Worm (Caenorhabditis elegans) whole organism, midembryonic: Measurements from ENCODE around the gene C49F8.1.

Experiments
- T22C8.4 ChIP-seq: fragments of 200-800 bp; sonication (Bioruptor generic); IDR thresholded peaks from 2 replicates; pipeline ENCODE4 v1.3.6; 2022; ENCODE audit warnings: missing genetic modification characterization, missing compliant biosample characterization
- cog-1 ChIP-seq: sonication (generic microtip); optimal IDR thresholded peaks from 2 replicates; lab custom pipeline; 2016; ENCODE audit warnings: missing genetic modification characterization, missing compliant biosample characterization
- flt-1 ChIP-seq: fragments of 200-800 bp; sonication (Bioruptor generic); IDR thresholded peaks from 2 replicates; pipeline ENCODE4 v1.3.6; 2022; ENCODE audit warnings: missing genetic modification characterization, missing compliant biosample characterization
- klf-2 ChIP-seq: fragments of 200-800 bp; sonication (Bioruptor generic); conservative IDR thresholded peaks from 2 replicates; pipeline ENCODE4 v1.3.6; 2022; ENCODE audit warnings: missing genetic modification reagents, missing genetic modification characterization, missing compliant biosample characterization
- med-1 ChIP-seq: sonication (generic microtip); optimal IDR thresholded peaks from 2 replicates; lab custom pipeline; 2017; ENCODE audit warnings: missing genetic modification characterization, mild to moderate bottlenecking, missing compliant biosample characterization, antibody characterized with exemption, missing genetic modification reagents; ENCODE audit not compliant: insufficient read depth
- ref-1 ChIP-seq: fragments of 200-800 bp; sonication (Bioruptor generic); conservative IDR thresholded peaks from 2 replicates; pipeline ENCODE4 v1.3.6; 2022; ENCODE audit warnings: missing genetic modification reagents, missing genetic modification characterization, missing compliant biosample characterization
- tab-1 ChIP-seq: fragments of 200-800 bp; sonication (Bioruptor generic); IDR thresholded peaks from 2 replicates; pipeline ENCODE4 v1.3.6; 2022; ENCODE audit warnings: missing genetic modification characterization, missing compliant biosample characterization
- ztf-23 ChIP-seq: fragments of 200-800 bp; sonication (Bioruptor generic); IDR thresholded peaks from 2 replicates; pipeline ENCODE4 v1.3.6; 2022; ENCODE audit warnings: missing genetic modification reagents, missing genetic modification characterization, missing compliant biosample characterization
- ztf-29 ChIP-seq: fragments of 200-800 bp; sonication (Bioruptor generic); IDR thresholded peaks from 2 replicates; pipeline ENCODE4 v1.3.6; 2022; ENCODE audit warnings: missing genetic modification reagents, missing genetic modification characterization, missing compliant biosample characterization

Gene C49F8.1

DNA sequence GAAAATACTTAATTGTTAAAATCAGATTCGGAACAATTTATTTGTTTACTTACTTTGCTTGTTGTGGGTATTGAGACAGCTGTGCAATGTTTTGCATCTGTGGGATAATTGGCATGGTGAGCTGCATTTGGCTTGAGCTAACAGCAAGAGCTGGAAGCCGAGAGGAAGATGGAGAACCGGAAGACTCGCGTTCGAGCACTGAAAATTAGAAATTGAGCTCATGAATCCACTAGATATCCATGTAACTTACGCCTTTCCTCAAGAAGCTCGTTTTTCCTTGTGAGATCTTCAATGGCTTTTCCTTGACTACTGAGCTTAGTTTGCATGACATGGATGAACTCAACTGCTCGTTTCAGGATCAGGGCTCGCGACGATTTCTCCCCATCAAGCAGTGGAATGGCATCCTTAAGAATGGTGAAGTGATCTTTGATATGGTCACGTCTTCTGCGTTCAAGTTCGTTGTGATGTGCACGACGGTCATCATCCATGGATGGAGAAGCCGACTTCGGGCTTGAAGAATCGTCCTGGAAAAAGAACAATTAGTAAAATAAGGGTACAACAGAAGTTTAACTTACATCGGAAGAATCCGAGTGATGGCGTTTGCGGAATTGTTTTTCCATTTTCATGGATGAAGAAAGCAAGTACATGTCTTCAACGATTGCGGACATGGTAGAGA is 14.5 kb downstream of the C49F8.1 start:
- TF ChIP-seq flt-1 (GFP tag; lab: Robert Waterston, UW) (no peak), ztf-23 (no peak), T22C8.4 (no peak), klf-2 (no peak), ref-1 (GFP tag; lab: Robert Waterston, UW) (no peak), med-1 (no peak), ztf-29 (no peak)

DNA sequence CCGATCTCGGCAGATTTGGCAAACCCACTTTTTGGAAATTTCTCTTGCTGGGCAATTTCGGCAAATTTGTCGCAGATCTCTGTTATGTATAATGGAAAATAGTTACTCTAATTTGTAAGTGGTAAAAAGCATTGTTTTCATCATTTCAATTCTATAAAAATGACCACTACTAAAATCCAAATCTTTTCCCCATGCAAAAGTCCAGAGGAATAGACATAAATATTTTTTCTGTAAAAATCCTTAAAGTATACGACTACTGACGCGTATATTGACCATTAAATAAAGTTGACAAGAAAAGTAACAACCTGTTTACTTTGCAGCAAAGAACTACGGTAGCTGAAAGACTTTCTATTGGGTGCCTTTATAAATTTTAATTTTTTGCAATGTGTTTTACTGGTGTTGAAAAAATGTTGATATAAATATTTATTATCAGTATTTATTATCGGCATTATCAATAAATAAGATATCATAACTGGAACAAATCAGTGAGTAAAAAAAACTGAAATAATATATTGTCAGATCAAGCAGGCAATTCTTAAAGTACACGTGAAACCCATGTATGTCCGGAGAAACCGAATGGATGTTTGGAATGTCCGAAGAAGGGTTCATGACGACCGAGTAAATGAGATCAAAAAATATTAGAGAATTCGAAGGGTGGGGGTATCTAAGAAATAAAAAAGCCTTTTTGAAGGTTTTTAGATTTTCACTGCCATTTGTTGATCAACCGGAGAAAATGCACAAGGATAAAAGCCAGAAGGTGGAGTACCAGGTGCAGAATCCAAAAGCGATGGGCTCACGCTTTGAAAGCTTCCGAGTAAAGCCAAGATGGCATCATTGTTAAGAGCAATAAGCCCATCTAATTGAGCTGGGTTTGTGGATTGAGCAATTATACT is 15.3 kb downstream of the C49F8.1 start:
- TF ChIP-seq ztf-23 (no peak), cog-1 (tag; lab: Kevin White, UChicago) (no peak), flt-1 (GFP tag; lab: Robert Waterston, UW) (no peak), tab-1 (GFP tag; lab: Robert Waterston, UW) (no peak), med-1 (no peak), T22C8.4 (no peak), ztf-29 (no peak), ref-1 (GFP tag; lab: Robert Waterston, UW) (no peak), klf-2 (no peak)

DNA sequence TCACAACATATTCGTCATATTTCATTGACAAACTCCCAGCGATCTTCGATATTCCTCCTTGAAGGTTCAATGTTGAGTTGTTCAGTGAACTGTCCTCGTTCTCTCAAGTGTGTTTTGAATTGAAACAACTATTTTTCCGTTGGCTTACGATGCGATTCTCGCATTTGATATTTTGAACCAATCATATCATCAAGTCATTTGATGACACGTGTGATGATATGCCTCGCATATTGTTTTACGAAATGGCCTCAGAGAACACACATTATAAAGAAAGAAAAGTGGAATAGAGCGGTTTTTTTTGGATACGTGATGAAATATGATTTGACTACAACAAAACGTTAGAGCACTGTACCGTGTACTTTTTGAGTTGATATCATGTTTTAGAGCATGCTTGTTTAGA is 16.4 kb downstream of the C49F8.1 start:
- no peak for TF ChIP-seq flt-1 (GFP tag; lab: Robert Waterston, UW)
- no peak for TF ChIP-seq ztf-29
- no peak for TF ChIP-seq ztf-23
- no peak for TF ChIP-seq T22C8.4
- TF ChIP-seq ref-1 (GFP tag; lab: Robert Waterston, UW), result no peak
- TF ChIP-seq klf-2, result no peak
- no peak for TF ChIP-seq med-1
- no peak for TF ChIP-seq cog-1 (tag; lab: Kevin White, UChicago)
- TF ChIP-seq tab-1 (GFP tag; lab: Robert Waterston, UW), result no peak

DNA sequence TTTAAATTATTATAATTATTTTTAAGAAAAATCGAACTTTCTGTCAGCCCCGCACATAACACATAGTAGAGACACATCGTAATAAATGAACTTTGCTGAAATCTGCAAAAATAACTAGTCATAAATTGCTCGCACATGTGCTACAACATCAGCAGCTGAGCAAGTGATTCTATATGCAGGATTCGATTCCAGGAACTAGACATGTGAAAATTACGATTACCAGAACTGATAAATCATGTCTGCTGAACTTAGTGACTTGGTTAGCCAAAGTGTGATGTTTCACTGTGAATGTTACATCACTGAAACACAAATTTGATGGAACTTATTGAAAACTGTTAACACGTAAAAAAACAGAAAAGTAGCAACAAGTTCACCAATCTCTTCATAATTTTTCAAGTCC is 17.5 kb downstream of the C49F8.1 start:
- TF ChIP-seq med-1, result no peak
- no peak for TF ChIP-seq T22C8.4
- no peak for TF ChIP-seq ztf-23
- no peak for TF ChIP-seq klf-2
- no peak for TF ChIP-seq cog-1 (tag; lab: Kevin White, UChicago)

DNA sequence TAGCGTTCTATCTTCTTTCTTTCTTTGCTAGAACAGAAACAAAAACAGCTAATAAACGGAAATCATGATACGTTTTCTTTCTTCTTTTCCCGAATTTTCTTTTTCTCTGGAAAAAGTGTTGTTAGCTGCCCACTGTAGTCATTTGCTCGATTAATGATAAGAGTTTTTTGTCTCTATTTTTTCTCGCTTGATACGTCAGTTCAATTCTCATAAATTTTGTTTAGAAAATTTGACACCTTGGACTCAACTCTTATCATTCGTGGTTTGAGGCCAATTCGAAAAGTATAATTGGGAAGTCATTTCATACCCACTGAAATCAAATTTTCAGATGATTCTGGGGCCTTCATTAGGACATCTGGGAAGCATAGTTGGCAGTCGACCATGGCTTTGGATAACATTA is 22.9 kb downstream of the C49F8.1 start:
- TF ChIP-seq tab-1 (GFP tag; lab: Robert Waterston, UW) (no peak), med-1 (no peak), klf-2 (no peak), T22C8.4 (no peak), flt-1 (GFP tag; lab: Robert Waterston, UW) (no peak), ztf-23 (no peak), ref-1 (GFP tag; lab: Robert Waterston, UW) (no peak), ztf-29 (no peak)

DNA sequence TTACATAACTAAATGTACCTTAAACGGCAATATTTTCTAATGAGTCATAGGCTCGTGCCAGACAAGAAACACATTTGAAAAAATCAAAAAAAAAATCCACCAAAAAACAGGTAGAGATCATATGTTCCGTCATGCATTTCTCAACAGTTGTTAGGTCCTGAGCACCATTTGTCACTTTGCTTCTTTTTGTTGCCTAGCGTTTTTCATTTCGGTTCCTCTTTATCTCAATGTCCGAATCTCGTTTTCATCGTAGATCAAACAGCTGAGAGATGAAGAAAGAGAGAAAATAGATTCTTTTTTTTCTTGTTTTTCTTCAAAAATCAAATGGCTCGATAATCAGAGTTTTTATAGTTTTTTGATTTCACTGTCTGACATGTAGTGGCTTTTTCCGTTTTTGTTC is 23.8 kb downstream of the C49F8.1 start:
- TF ChIP-seq tab-1 (GFP tag; lab: Robert Waterston, UW) (no peak), ref-1 (GFP tag; lab: Robert Waterston, UW) (no peak)

DNA sequence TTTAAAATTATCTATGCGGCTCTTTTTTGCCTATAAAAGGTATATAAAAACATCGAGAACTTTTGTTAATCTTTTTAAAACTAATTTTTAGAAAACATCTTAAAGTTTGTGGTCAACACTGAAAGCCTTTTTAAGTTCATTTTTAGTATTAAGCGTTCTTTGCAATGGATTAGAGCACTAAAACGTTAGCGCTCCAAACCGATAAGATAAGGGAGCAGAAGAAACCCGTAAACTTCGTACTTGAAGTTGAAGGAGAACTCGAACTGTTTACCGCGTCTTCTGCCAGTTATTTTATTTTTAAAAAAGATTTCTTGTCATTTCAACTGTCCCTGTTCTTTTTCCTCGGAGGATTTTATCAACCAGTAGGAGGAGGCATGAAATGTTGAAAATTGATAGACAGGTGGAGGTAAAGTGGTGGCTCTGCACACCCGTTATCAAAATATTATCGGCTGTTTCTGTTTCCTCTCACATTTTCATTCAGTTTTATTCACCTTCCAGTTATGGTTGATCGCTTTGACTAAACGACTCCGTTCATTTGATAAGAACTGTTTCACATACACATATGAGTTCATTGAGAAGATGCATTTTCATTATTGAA is 25.7 kb downstream of the C49F8.1 start:
- TF ChIP-seq flt-1 (GFP tag; lab: Robert Waterston, UW), result no peak
- TF ChIP-seq ztf-29, result no peak
- no peak for TF ChIP-seq T22C8.4
- no peak for TF ChIP-seq med-1

DNA sequence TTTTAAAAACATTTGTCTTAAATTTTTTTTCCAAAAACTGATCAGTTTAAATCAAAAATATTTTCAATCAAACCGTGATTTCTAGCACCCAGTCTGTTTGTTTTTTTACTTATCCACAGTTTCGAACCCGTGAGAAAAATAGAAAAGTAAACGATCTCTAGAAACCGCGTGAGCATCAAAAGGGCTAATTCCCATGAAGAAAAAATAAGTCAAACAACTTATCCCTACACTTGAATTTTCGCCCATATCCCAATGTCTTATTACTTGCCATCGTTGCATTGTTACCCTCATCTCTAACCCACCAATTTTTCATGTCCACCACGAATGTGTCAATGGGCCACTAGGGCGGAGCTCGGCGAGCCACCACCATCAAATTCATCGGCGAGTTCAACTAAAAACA is 27.1 kb downstream of the C49F8.1 start, which contains the start of gene ptr-24:
ptr-24 (plus strand) TSS at position 301 of the 400 bp plus-strand sequence.
- TF ChIP-seq flt-1 (GFP tag; lab: Robert Waterston, UW) (no peak), med-1 (no peak), ztf-29 (no peak), ztf-23 (no peak), klf-2 (no peak), cog-1 (tag; lab: Kevin White, UChicago) (no peak), tab-1 (GFP tag; lab: Robert Waterston, UW) (no peak), ref-1 (GFP tag; lab: Robert Waterston, UW) (no peak), T22C8.4 (no peak)

DNA sequence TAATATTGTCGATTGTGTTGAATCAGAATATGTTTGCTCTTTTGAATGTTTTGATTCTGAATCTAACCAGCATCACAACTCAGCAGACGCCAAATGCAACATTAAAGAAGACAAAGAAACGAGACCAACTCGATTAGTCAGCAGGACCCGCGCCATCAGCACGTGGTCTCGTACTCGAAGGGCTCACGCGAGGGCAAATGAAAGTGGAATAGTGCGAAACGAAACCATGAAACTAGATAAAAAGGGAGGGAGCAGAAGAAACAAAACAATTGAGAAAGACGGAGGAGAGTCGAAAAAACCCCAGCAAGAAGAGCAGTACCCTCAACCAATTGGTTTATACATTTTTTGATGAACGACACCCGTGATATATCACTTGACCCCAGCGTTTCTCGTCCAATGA is 27.8 kb downstream of the C49F8.1 start:
- TF ChIP-seq T22C8.4, result no peak
- TF ChIP-seq ztf-23, result no peak
- TF ChIP-seq flt-1 (GFP tag; lab: Robert Waterston, UW), result no peak
- TF ChIP-seq ztf-29, result no peak
- TF ChIP-seq tab-1 (GFP tag; lab: Robert Waterston, UW), result no peak
- TF ChIP-seq med-1, result no peak
- no peak for TF ChIP-seq ref-1 (GFP tag; lab: Robert Waterston, UW)
- TF ChIP-seq klf-2, result no peak
- TF ChIP-seq cog-1 (tag; lab: Kevin White, UChicago), result no peak

DNA sequence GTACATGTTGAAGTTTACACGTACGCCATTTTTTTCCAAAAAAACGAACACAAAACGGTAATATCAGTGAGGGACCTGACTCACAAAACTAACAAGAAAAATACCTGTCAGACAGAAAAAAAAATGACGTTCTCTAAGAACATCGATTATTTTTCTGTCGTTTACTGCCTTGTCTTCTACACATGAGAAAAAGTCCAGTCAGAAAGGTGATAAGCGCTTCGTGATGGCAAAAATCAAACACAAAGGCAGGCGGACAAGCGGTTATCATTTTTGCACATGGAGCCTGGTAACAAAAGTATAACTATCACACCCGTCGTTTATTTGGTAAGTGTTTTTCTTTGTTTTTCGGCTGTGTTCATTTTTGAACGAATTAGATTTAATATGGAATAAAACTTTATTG is 31.0 kb downstream of the C49F8.1 start, which contains the start of gene F46G10.4:
F46G10.4 (plus strand) TSS at position 212 of the 400 bp plus-strand sequence.
- TF ChIP-seq ztf-29, result no peak
- TF ChIP-seq med-1, result no peak
- no peak for TF ChIP-seq flt-1 (GFP tag; lab: Robert Waterston, UW)
- TF ChIP-seq klf-2, result no peak
- no peak for TF ChIP-seq T22C8.4
- no peak for TF ChIP-seq ztf-23
- no peak for TF ChIP-seq cog-1 (tag; lab: Kevin White, UChicago)
- no peak for TF ChIP-seq ref-1 (GFP tag; lab: Robert Waterston, UW)
- TF ChIP-seq tab-1 (GFP tag; lab: Robert Waterston, UW), result no peak
